Worm (Caenorhabditis elegans) whole organism, L1 larva: ENCODE data around the gene F56A8.8.

Experiments
- fkh-10 ChIP-seq: sonication (generic microtip); optimal IDR thresholded peaks from 2 replicates; lab custom pipeline; 2017; ENCODE audit warnings: missing biosample characterization, missing genetic modification reagents, missing genetic modification characterization
- nhr-11 ChIP-seq: fragments of 150-350 bp; optimal IDR thresholded peaks from 2 replicates; lab custom pipeline; 2014; ENCODE audit warnings: missing biosample characterization, missing genetic modification characterization
- nhr-84 ChIP-seq: sonication (generic microtip); optimal IDR thresholded peaks from 2 replicates; lab custom pipeline; 2017; ENCODE audit warnings: missing biosample characterization, missing genetic modification characterization
- sptf-1 ChIP-seq: fragments of 150-350 bp; optimal IDR thresholded peaks from 2 replicates; lab custom pipeline; 2014; ENCODE audit warnings: missing biosample characterization, missing genetic modification characterization

DNA sequence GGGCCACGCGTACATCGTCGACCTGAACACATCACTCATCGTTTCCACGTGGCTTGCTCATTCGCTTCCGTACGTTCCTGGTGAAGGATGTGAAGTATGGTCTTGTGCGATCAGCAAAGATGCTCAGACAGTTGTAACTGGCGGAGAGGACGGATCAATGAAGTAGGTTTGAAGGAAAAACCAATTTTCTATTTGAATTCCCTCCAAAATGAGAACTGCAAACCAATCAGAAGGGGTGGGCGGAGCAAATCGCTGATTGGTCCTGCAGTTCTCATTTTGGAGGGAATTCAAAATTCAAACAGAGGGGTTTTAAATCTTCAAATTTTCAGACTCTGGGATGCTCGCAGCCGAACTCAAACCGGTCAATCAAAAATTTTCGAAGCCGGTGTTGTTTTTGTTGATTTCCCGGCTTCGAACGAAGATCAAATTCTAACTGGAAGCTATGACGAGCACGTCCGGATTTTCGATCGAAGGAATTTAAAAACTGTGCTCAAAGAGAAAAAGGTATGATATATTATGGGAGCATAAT, 31.9 kb downstream of the F56A8.8 start:
- TF ChIP-seq sptf-1 = no peak
- TF ChIP-seq fkh-10 (GFP tag; lab: Kevin White, UChicago) = no peak
- TF ChIP-seq nhr-84 (tag; lab: Kevin White, UChicago) = no peak
- no peak for TF ChIP-seq nhr-11 (tag; lab: Kevin White, UChicago)
